Fruit fly (Drosophila melanogaster) whole organism, embryonic: ENCODE data around the gene BBIP1.
A peak's percentile ranks its signal among the peaks of the same experiment; 100 is the strongest.

Experiments
- ATbp ChIP-seq: fragments of 200-800 bp; sonication (Bioruptor generic); optimal IDR thresholded peaks from 2 replicates; lab custom pipeline; 2017; ENCODE audit warnings: missing biosample characterization, mild to moderate bottlenecking, missing genetic modification characterization, missing genetic modification reagents
- Atf3 ChIP-seq: fragments of 200-800 bp; sonication (Bioruptor generic); optimal IDR thresholded peaks from 3 replicates; lab custom pipeline; 2016; ENCODE audit warnings: missing biosample characterization, missing genetic modification characterization
- BEAF-32 ChIP-seq: fragments of 200-800 bp; sonication (Bioruptor generic); optimal IDR thresholded peaks from 3 replicates; lab custom pipeline; 2017; ENCODE audit warnings: missing biosample characterization, missing genetic modification characterization, mild to moderate bottlenecking, moderate library complexity, missing genetic modification reagents
- Blimp-1 ChIP-seq: fragments of 200-800 bp; sonication (Bioruptor generic); optimal IDR thresholded peaks from 3 replicates; lab custom pipeline; 2018; ENCODE audit warnings: missing biosample characterization, missing genetic modification characterization, mild to moderate bottlenecking, moderate library complexity, missing genetic modification reagents
- CG10274 ChIP-seq: fragments of 200-800 bp; sonication (Bioruptor generic); optimal IDR thresholded peaks from 3 replicates; lab custom pipeline; 2017; ENCODE audit warnings: missing biosample characterization, mild to moderate bottlenecking, missing genetic modification characterization
- CG10565 ChIP-seq: fragments of 200-800 bp; sonication (Bioruptor generic); optimal IDR thresholded peaks from 3 replicates; lab custom pipeline; 2016; ENCODE audit warnings: missing biosample characterization, mild to moderate bottlenecking, missing genetic modification characterization
- CG11398 ChIP-seq: fragments of 200-800 bp; sonication (Bioruptor generic); optimal IDR thresholded peaks from 2 replicates; lab custom pipeline; 2016; ENCODE audit warnings: missing biosample characterization, missing genetic modification characterization
- CG13775 ChIP-seq: fragments of 200-800 bp; sonication (Bioruptor generic); optimal IDR thresholded peaks from 3 replicates; lab custom pipeline; 2017; ENCODE audit warnings: missing biosample characterization, mild to moderate bottlenecking, missing genetic modification characterization
- CG15073 ChIP-seq: fragments of 200-800 bp; sonication (Bioruptor generic); optimal IDR thresholded peaks from 2 replicates; lab custom pipeline; 2016; ENCODE audit warnings: missing biosample characterization, missing genetic modification characterization
- CG15269 ChIP-seq: fragments of 200-800 bp; sonication (Bioruptor generic); optimal IDR thresholded peaks from 2 replicates; lab custom pipeline; 2018; ENCODE audit warnings: missing biosample characterization, mild to moderate bottlenecking, missing genetic modification characterization, moderate library complexity
- CG1832 ChIP-seq: fragments of 200-800 bp; sonication (Bioruptor generic); optimal IDR thresholded peaks from 2 replicates; lab custom pipeline; 2017; ENCODE audit warnings: missing biosample characterization, mild to moderate bottlenecking, missing genetic modification characterization, inconsistent platforms
- CG30403 ChIP-seq: fragments of 200-800 bp; sonication (Bioruptor generic); optimal IDR thresholded peaks from 3 replicates; lab custom pipeline; 2016; ENCODE audit warnings: missing biosample characterization, missing genetic modification characterization
- CG3163 ChIP-seq: fragments of 200-800 bp; sonication (Bioruptor generic); optimal IDR thresholded peaks from 3 replicates; lab custom pipeline; 2016; ENCODE audit warnings: missing biosample characterization, missing genetic modification characterization
- CG3281 ChIP-seq: fragments of 200-800 bp; sonication (Bioruptor generic); optimal IDR thresholded peaks from 3 replicates; lab custom pipeline; 2017; ENCODE audit warnings: missing biosample characterization, mild to moderate bottlenecking, missing genetic modification characterization
- CG34376 ChIP-seq: fragments of 200-800 bp; sonication (Bioruptor generic); optimal IDR thresholded peaks from 2 replicates; lab custom pipeline; 2018; ENCODE audit warnings: missing biosample characterization, mild to moderate bottlenecking, missing genetic modification characterization
- CG4282 ChIP-seq: fragments of 200-800 bp; sonication (Bioruptor generic); optimal IDR thresholded peaks from 2 replicates; lab custom pipeline; 2016; ENCODE audit warnings: missing biosample characterization, missing genetic modification characterization
- CG4360 ChIP-seq: fragments of 200-800 bp; sonication (Bioruptor generic); IDR thresholded peaks from 2 replicates; pipeline ENCODE4 v1.3.6; 2022; ENCODE audit warnings: missing biosample characterization, missing genetic modification characterization
- D ChIP-seq, 2 experiments: fragments of 200-800 bp in 1 of 2; fragments of >200 bp in 1 of 2; sonication (Bioruptor generic) in 1 of 2; optimal IDR thresholded peaks; 2 replicates in 1 of 2; 3 replicates in 1 of 2; lab custom pipeline; 2017; ENCODE audit warnings: mild to moderate bottlenecking in 1 of 2, missing biosample characterization in 1 of 2, missing genetic modification characterization in 1 of 2, missing genetic modification reagents in 1 of 2
- D19A ChIP-seq: fragments of 200-800 bp; optimal IDR thresholded peaks from 3 replicates; lab custom pipeline; 2019; ENCODE audit warnings: missing biosample characterization, mild to moderate bottlenecking, missing genetic modification characterization, moderate library complexity
- Dip2 ChIP-seq: fragments of 200-800 bp; sonication (Bioruptor generic); IDR thresholded peaks from 2 replicates; pipeline ENCODE4 v1.3.6; 2022; ENCODE audit warnings: missing biosample characterization, missing genetic modification characterization
- E2f1 ChIP-seq: fragments of 200-800 bp; sonication (Bioruptor generic); IDR thresholded peaks from 2 replicates; pipeline ENCODE4 v1.3.6; 2022; ENCODE audit warnings: missing biosample characterization, missing genetic modification characterization
- Eip74EF ChIP-seq, 2 experiments: fragments of 200-800 bp in 1 of 2; fragments of >200 bp in 1 of 2; sonication (Bioruptor generic) in 1 of 2; optimal IDR thresholded peaks; 2 replicates each; lab custom pipeline; 2017 to 2019; ENCODE audit warnings: missing biosample characterization in 2 of 2, missing genetic modification characterization in 2 of 2, mild to moderate bottlenecking in 1 of 2, moderate library complexity in 1 of 2
- Ets97D ChIP-seq: fragments of 200-800 bp; sonication (Bioruptor generic); optimal IDR thresholded peaks from 3 replicates; lab custom pipeline; 2016; ENCODE audit warnings: missing biosample characterization, missing genetic modification characterization
- Hey ChIP-seq: fragments of 200-800 bp; sonication (Bioruptor generic); optimal IDR thresholded peaks from 3 replicates; lab custom pipeline; 2018; ENCODE audit warnings: missing biosample characterization, mild to moderate bottlenecking, missing genetic modification characterization
- MTF-1 ChIP-seq: fragments of 200-800 bp; sonication (Bioruptor generic); optimal IDR thresholded peaks from 2 replicates; lab custom pipeline; 2018; ENCODE audit warnings: missing biosample characterization, mild to moderate bottlenecking, missing genetic modification characterization, borderline replicate concordance
- Meics ChIP-seq: fragments of 200-800 bp; sonication (Bioruptor generic); optimal IDR thresholded peaks from 2 replicates; lab custom pipeline; 2017; ENCODE audit warnings: missing biosample characterization, mild to moderate bottlenecking, missing genetic modification characterization
- Mrtf ChIP-seq: fragments of 200-800 bp; sonication (Bioruptor generic); IDR thresholded peaks from 3 replicates; pipeline ENCODE4 v1.3.6; 2022; ENCODE audit warnings: missing biosample characterization, missing genetic modification characterization
- Neu2 ChIP-seq: fragments of 200-800 bp; sonication (Bioruptor generic); optimal IDR thresholded peaks from 3 replicates; lab custom pipeline; 2016; ENCODE audit warnings: missing biosample characterization, missing genetic modification characterization, borderline replicate concordance
- Sry-δ ChIP-seq: fragments of 200-800 bp; sonication (Bioruptor generic); optimal IDR thresholded peaks from 2 replicates; lab custom pipeline; 2016; ENCODE audit warnings: missing biosample characterization, missing genetic modification characterization
- TFAM ChIP-seq: fragments of 200-800 bp; sonication (Bioruptor generic); optimal IDR thresholded peaks from 2 replicates; lab custom pipeline; 2017; ENCODE audit warnings: missing biosample characterization, missing genetic modification characterization, inconsistent platforms
- Vsx1 ChIP-seq: fragments of 200-800 bp; sonication (Bioruptor generic); optimal IDR thresholded peaks from 2 replicates; lab custom pipeline; 2017; ENCODE audit warnings: missing biosample characterization, mild to moderate bottlenecking, missing genetic modification characterization, missing genetic modification reagents
- ash1 ChIP-seq: fragments of 200-800 bp; sonication (Bioruptor generic); optimal IDR thresholded peaks from 2 replicates; lab custom pipeline; 2018; ENCODE audit warnings: missing biosample characterization, mild to moderate bottlenecking, missing genetic modification characterization
- chinmo ChIP-seq: fragments of 200-800 bp; sonication (Bioruptor generic); IDR thresholded peaks from 4 replicates; pipeline ENCODE4 v1.3.6; 2022; ENCODE audit warnings: missing biosample characterization, missing genetic modification characterization; ENCODE audit not compliant: partially characterized antibody
- fd96Cb ChIP-seq: fragments of 200-800 bp; sonication (Bioruptor generic); optimal IDR thresholded peaks from 2 replicates; lab custom pipeline; 2018; ENCODE audit warnings: missing biosample characterization, mild to moderate bottlenecking, missing genetic modification characterization, moderate library complexity
- hb ChIP-seq: fragments of 200-800 bp; sonication (Bioruptor generic); IDR thresholded peaks from 3 replicates; pipeline ENCODE4 v1.3.6; 2022; ENCODE audit warnings: missing biosample characterization, missing genetic modification characterization; ENCODE audit not compliant: partially characterized antibody
- her ChIP-seq: fragments of 200-800 bp; sonication (Bioruptor generic); optimal IDR thresholded peaks from 2 replicates; lab custom pipeline; 2016; ENCODE audit warnings: missing biosample characterization, missing genetic modification characterization
- jigr1 ChIP-seq: fragments of 200-800 bp; sonication (Bioruptor generic); IDR thresholded peaks from 3 replicates; pipeline ENCODE4 v1.3.6; 2022; ENCODE audit warnings: missing biosample characterization, missing genetic modification characterization
- jumu ChIP-seq: fragments of 200-800 bp; sonication (Bioruptor generic); optimal IDR thresholded peaks from 3 replicates; lab custom pipeline; 2016; ENCODE audit warnings: missing biosample characterization, missing genetic modification characterization
- org-1 ChIP-seq: fragments of 200-800 bp; sonication (Bioruptor generic); optimal IDR thresholded peaks from 2 replicates; lab custom pipeline; 2017; ENCODE audit warnings: missing biosample characterization, missing genetic modification characterization
- pan ChIP-seq, 4 experiments: fragments of >200 bp in 3 of 4; fragments of 200-800 bp in 1 of 4; sonication (Bioruptor generic) in 1 of 4; optimal IDR thresholded peaks in 3 of 4; IDR thresholded peaks in 1 of 4; 2 replicates each; pipeline versions ENCODE4 v1.3.6 to Lab custom; 2017 to 2022; ENCODE audit warnings: missing biosample characterization in 2 of 4, missing genetic modification characterization in 2 of 4, mixed read lengths in 1 of 4
- prd ChIP-seq, 3 experiments: fragments of >200 bp in 2 of 3; fragments of 200-800 bp in 1 of 3; sonication (Bioruptor generic) in 1 of 3; optimal IDR thresholded peaks in 2 of 3; IDR thresholded peaks in 1 of 3; 2 replicates in 2 of 3; 3 replicates in 1 of 3; pipeline versions ENCODE4 v1.3.6 to Lab custom; 2017 to 2022; ENCODE audit warnings: missing biosample characterization in 1 of 3, missing genetic modification characterization in 1 of 3
- salm ChIP-seq: fragments of 200-800 bp; sonication (Bioruptor generic); optimal IDR thresholded peaks from 2 replicates; lab custom pipeline; 2018; ENCODE audit warnings: missing biosample characterization, mild to moderate bottlenecking, missing genetic modification characterization
- sc ChIP-seq, 3 experiments: fragments of >200 bp in 2 of 3; fragments of 200-800 bp in 1 of 3; sonication (Bioruptor generic) in 1 of 3; optimal IDR thresholded peaks; 2 replicates in 2 of 3; 3 replicates in 1 of 3; lab custom pipeline; 2017; ENCODE audit warnings: mild to moderate bottlenecking in 1 of 3, missing biosample characterization in 1 of 3, missing genetic modification characterization in 1 of 3, missing genetic modification reagents in 1 of 3
- sug ChIP-seq: fragments of 200-800 bp; optimal IDR thresholded peaks from 2 replicates; lab custom pipeline; 2019; ENCODE audit warnings: missing biosample characterization, mild to moderate bottlenecking, missing genetic modification characterization, moderate library complexity
- tna ChIP-seq: fragments of 200-800 bp; sonication (Bioruptor generic); IDR thresholded peaks from 2 replicates; pipeline ENCODE4 v1.3.6; 2022; ENCODE audit warnings: missing biosample characterization, missing genetic modification characterization; ENCODE audit not compliant: partially characterized antibody
- toy ChIP-seq: fragments of 200-800 bp; sonication (Bioruptor generic); IDR thresholded peaks from 2 replicates; pipeline ENCODE4 v1.3.6; 2022; ENCODE audit warnings: missing biosample characterization, missing genetic modification characterization
- trem ChIP-seq: fragments of 200-800 bp; optimal IDR thresholded peaks from 3 replicates; lab custom pipeline; 2019; ENCODE audit warnings: missing biosample characterization, mild to moderate bottlenecking, missing genetic modification characterization, moderate library complexity
- tx ChIP-seq: fragments of 200-800 bp; sonication (Bioruptor generic); optimal IDR thresholded peaks from 2 replicates; lab custom pipeline; 2016; ENCODE audit warnings: missing biosample characterization, missing genetic modification characterization

Gene BBIP1

DNA sequence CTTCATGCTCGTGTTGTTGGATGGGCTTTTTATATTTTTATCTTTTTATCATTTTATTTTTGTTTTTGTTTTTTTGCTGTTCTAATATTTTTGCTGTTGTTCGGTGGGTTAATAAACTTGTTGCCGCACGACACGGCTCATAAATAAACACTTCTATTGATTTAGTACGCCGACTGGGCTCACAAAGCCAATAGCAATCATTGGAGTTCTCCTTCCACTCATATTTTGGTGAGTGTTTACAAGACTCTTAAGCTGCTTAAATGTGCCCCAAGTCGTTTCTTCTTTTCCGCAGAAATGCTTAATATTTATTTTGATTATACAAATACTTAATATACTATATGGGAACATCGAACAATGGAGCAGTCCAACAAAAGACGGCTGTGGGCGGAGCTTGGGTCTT, 14.0 kb upstream of the BBIP1 start (continued):
- TF ChIP-seq MTF-1 (GFP tag; lab: Kevin White, UChicago): peak; percentile 57
- TF ChIP-seq CG4282 (GFP tag; lab: Kevin White, UChicago): no peak
- no peak for TF ChIP-seq Mrtf (GFP tag; lab: Robert Waterston, UW)
- no peak for TF ChIP-seq Atf3 (GFP tag; lab: Kevin White, UChicago)
- no peak for TF ChIP-seq tx (GFP tag; lab: Kevin White, UChicago)
- no peak for TF ChIP-seq CG10274
- no peak for TF ChIP-seq tna
- TF ChIP-seq CG15073: no peak
- no peak for TF ChIP-seq trem
- no peak for TF ChIP-seq D (optimal IDR thresholded peaks at IDR 0.05; lab: Kevin White, UChicago)
- TF ChIP-seq D (GFP tag; optimal IDR thresholded peaks at IDR 0.05; lab: Kevin White, UChicago): no peak
- no peak for TF ChIP-seq TFAM (GFP tag; lab: Kevin White, UChicago)
- TF ChIP-seq salm (tag; lab: Kevin White, UChicago): no peak
- no peak for TF ChIP-seq Sry-δ (GFP tag; lab: Kevin White, UChicago)
- TF ChIP-seq D19A (tag; lab: Kevin White, UChicago): no peak
- TF ChIP-seq jumu (GFP tag; lab: Kevin White, UChicago): no peak
- no peak for TF ChIP-seq org-1 (GFP tag; lab: Kevin White, UChicago)
- TF ChIP-seq Vsx1 (GFP tag; lab: Kevin White, UChicago): peak; percentile 63
- TF ChIP-seq prd (optimal IDR thresholded peaks at IDR 0.05; lab: Kevin White, UChicago): no peak
- TF ChIP-seq prd (GFP tag; IDR thresholded peaks at IDR 0.05; lab: Robert Waterston, UW): no peak
- no peak for TF ChIP-seq jigr1 (GFP tag; lab: Robert Waterston, UW)
- TF ChIP-seq E2f1 (GFP tag; lab: Robert Waterston, UW): no peak
- TF ChIP-seq hb (GFP tag; lab: Robert Waterston, UW): no peak
- TF ChIP-seq CG10565 (GFP tag; lab: Kevin White, UChicago): no peak
- no peak for TF ChIP-seq her (GFP tag; lab: Kevin White, UChicago)
- TF ChIP-seq CG3163 (GFP tag; lab: Kevin White, UChicago): no peak
- TF ChIP-seq toy (GFP tag; lab: Robert Waterston, UW): no peak
- no peak for TF ChIP-seq Neu2 (GFP tag; lab: Kevin White, UChicago)
- TF ChIP-seq CG11398 (GFP tag; lab: Kevin White, UChicago): no peak
- TF ChIP-seq Eip74EF (GFP tag; optimal IDR thresholded peaks at IDR 0.05; lab: Kevin White, UChicago): no peak
- TF ChIP-seq Ets97D: no peak
- peak; percentile 40 for TF ChIP-seq CG3281
- TF ChIP-seq CG4360: no peak
- TF ChIP-seq sug (tag; lab: Kevin White, UChicago): no peak
- no peak for TF ChIP-seq CG1832 (GFP tag; lab: Kevin White, UChicago)
- TF ChIP-seq ATbp (GFP tag; lab: Kevin White, UChicago): peak; percentile 50
- TF ChIP-seq fd96Cb: no peak
- TF ChIP-seq pan (optimal IDR thresholded peaks at IDR 0.05; lab: Kevin White, UChicago): no peak
- peak in 1 of 2 experiments; percentile 5 for TF ChIP-seq pan (GFP tag; optimal IDR thresholded peaks at IDR 0.05 in 1 of 2, IDR thresholded peaks at IDR 0.05 in 1 of 2)
- TF ChIP-seq CG34376 (GFP tag; lab: Kevin White, UChicago): no peak
- no peak for TF ChIP-seq CG13775 (GFP tag; lab: Kevin White, UChicago)
- no peak for TF ChIP-seq BEAF-32 (GFP tag; lab: Kevin White, UChicago)
- 0 out of 4 replicates have a peak, but pooled peaks have one; percentile 15 for TF ChIP-seq chinmo (GFP tag; lab: Robert Waterston, UW)
- no peak for TF ChIP-seq ash1 (GFP tag; lab: Kevin White, UChicago)
- peak; percentile 18 for TF ChIP-seq Blimp-1
- no peak for TF ChIP-seq Dip2 (GFP tag; lab: Robert Waterston, UW)
- no peak for TF ChIP-seq Hey (tag; lab: Kevin White, UChicago)
- TF ChIP-seq CG15269 (tag; lab: Kevin White, UChicago): peak; percentile 5
- TF ChIP-seq Meics (GFP tag; lab: Kevin White, UChicago): peak; percentile 26
- no peak for TF ChIP-seq sc (optimal IDR thresholded peaks at IDR 0.05; lab: Kevin White, UChicago)
- TF ChIP-seq sc (GFP tag; optimal IDR thresholded peaks at IDR 0.05; lab: Kevin White, UChicago): no peak
- no peak for TF ChIP-seq CG30403
